Fruit fly (Drosophila melanogaster): ENCODE data around the gene CG7079.

dm6 chr3R:21042399-21042798 lies 6.2 kb downstream of the CG7079 start, which contains the start of gene Dhc93AB:
- no peak for TF ChIP-seq psq (GFP tag; optimal IDR thresholded peaks at IDR 0.05)
- TF ChIP-seq h (GFP tag; optimal IDR thresholded peaks at IDR 0.05): no peak
- TF ChIP-seq fru (GFP tag; optimal IDR thresholded peaks at IDR 0.05): no peak
- TF ChIP-seq lola (GFP tag; optimal IDR thresholded peaks at IDR 0.05): no peak
- no peak for TF ChIP-seq HLH106 (tag; optimal IDR thresholded peaks at IDR 0.05)
- TF ChIP-seq CG32264 (GFP tag; optimal IDR thresholded peaks at IDR 0.05): no peak
- TF ChIP-seq brk (GFP tag; optimal IDR thresholded peaks at IDR 0.05): no peak
